Worm (Caenorhabditis elegans): ENCODE results near the gene lido-11.

- TF ChIP-seq snpc-4 (tag; optimal IDR thresholded peaks at IDR 0.05) (no peak), fkh-10 (GFP tag; optimal IDR thresholded peaks at IDR 0.05) (no peak), jun-1 (tag; optimal IDR thresholded peaks at IDR 0.05) (no peak), aly-2 (tag; optimal IDR thresholded peaks at IDR 0.05) (no peak), vab-15 (tag; optimal IDR thresholded peaks at IDR 0.05) (no peak), unc-98 (GFP tag; IDR thresholded peaks at IDR 0.05) (no peak), lin-39 (tag; optimal IDR thresholded peaks at IDR 0.05) (no peak), zag-1 (tag; optimal IDR thresholded peaks at IDR 0.05) (no peak), sox-4 (tag; optimal IDR thresholded peaks at IDR 0.05) (no peak), lin-13 (GFP tag; optimal IDR thresholded peaks at IDR 0.05) (no peak), hlh-17 (GFP tag; optimal IDR thresholded peaks at IDR 0.05; ENCODE audit: borderline replicate concordance) (no peak)
Measured at ce11 chrII:3048989-3049388, 45.2 kb downstream of the lido-11 start.

All from whole organism, L1 larva.